Fruit fly (Drosophila melanogaster) whole organism, embryonic: ENCODE measurements around the gene RpL6.

Experiments used
- Bteb2 ChIP-seq: fragments of 200-800 bp; sonication (Bioruptor generic); optimal IDR thresholded peaks from 2 replicates; lab custom pipeline; 2016; ENCODE audit warnings: missing biosample characterization, missing genetic modification characterization
- C15 ChIP-seq: fragments of 200-800 bp; sonication (Bioruptor generic); IDR thresholded peaks from 3 replicates; pipeline ENCODE4 v1.3.6; 2022; ENCODE audit warnings: missing biosample characterization, missing genetic modification characterization
- CG10209 ChIP-seq: fragments of 200-800 bp; sonication (Bioruptor generic); optimal IDR thresholded peaks from 3 replicates; lab custom pipeline; 2017; ENCODE audit warnings: missing biosample characterization, mild to moderate bottlenecking, missing genetic modification characterization, missing genetic modification reagents
- CG10267 ChIP-seq: fragments of 200-800 bp; sonication (Bioruptor generic); optimal IDR thresholded peaks from 2 replicates; lab custom pipeline; 2018; ENCODE audit warnings: missing biosample characterization, mild to moderate bottlenecking, missing genetic modification characterization, moderate library complexity
- CG12744 ChIP-seq: fragments of 200-800 bp; sonication (Bioruptor generic); optimal IDR thresholded peaks from 2 replicates; lab custom pipeline; 2016; ENCODE audit warnings: missing biosample characterization, missing genetic modification characterization
- CG13424 ChIP-seq: fragments of 200-800 bp; sonication (Bioruptor generic); optimal IDR thresholded peaks from 2 replicates; lab custom pipeline; 2019; ENCODE audit warnings: missing biosample characterization, mild to moderate bottlenecking, missing genetic modification characterization, moderate library complexity
- CG16863 ChIP-seq: fragments of 200-800 bp; sonication (Bioruptor generic); optimal IDR thresholded peaks from 3 replicates; lab custom pipeline; 2016; ENCODE audit warnings: missing biosample characterization, missing genetic modification characterization
- CG17361 ChIP-seq: fragments of 200-800 bp; sonication (Bioruptor generic); IDR thresholded peaks from 3 replicates; pipeline ENCODE4 v1.3.6; 2022; ENCODE audit warnings: missing biosample characterization, missing genetic modification characterization
- CG17612 ChIP-seq: fragments of 200-800 bp; sonication (Bioruptor generic); IDR thresholded peaks from 2 replicates; pipeline ENCODE4 v1.3.6; 2022; ENCODE audit warnings: missing biosample characterization, missing genetic modification characterization
- CG18599 ChIP-seq: fragments of 200-800 bp; sonication (Bioruptor generic); optimal IDR thresholded peaks from 3 replicates; lab custom pipeline; 2017; ENCODE audit warnings: missing biosample characterization, missing genetic modification characterization, mild to moderate bottlenecking, moderate library complexity, missing genetic modification reagents
- CG2199 ChIP-seq: fragments of 200-800 bp; sonication (Bioruptor generic); IDR thresholded peaks from 3 replicates; pipeline ENCODE4 v1.3.6; 2022; ENCODE audit warnings: missing biosample characterization, missing genetic modification characterization
- CG31224 ChIP-seq: fragments of 200-800 bp; sonication (Bioruptor generic); IDR thresholded peaks from 2 replicates; pipeline ENCODE4 v1.3.6; 2022; ENCODE audit warnings: missing biosample characterization, missing genetic modification characterization
- CG31441 ChIP-seq: fragments of 200-800 bp; sonication (Bioruptor generic); IDR thresholded peaks from 2 replicates; pipeline ENCODE4 v1.3.6; 2022; ENCODE audit warnings: missing biosample characterization, missing genetic modification characterization
- CG32767 ChIP-seq: fragments of 200-800 bp; sonication (Bioruptor generic); IDR thresholded peaks from 2 replicates; pipeline ENCODE4 v1.3.6; 2022; ENCODE audit warnings: missing biosample characterization, missing genetic modification characterization
- CG32772 ChIP-seq: fragments of 200-800 bp; sonication (Bioruptor generic); IDR thresholded peaks from 2 replicates; pipeline ENCODE4 v1.3.6; 2022; ENCODE audit warnings: missing biosample characterization, missing genetic modification characterization
- CG43689 ChIP-seq: fragments of 200-800 bp; sonication (Bioruptor generic); IDR thresholded peaks from 2 replicates; pipeline ENCODE4 v1.3.6; 2022; ENCODE audit warnings: missing biosample characterization, missing genetic modification characterization
- CG4820 ChIP-seq: fragments of 200-800 bp; sonication (Bioruptor generic); optimal IDR thresholded peaks from 3 replicates; lab custom pipeline; 2016; ENCODE audit warnings: missing biosample characterization, missing genetic modification characterization
- CG5245 ChIP-seq: fragments of 200-800 bp; sonication (Bioruptor generic); optimal IDR thresholded peaks from 3 replicates; lab custom pipeline; 2016; ENCODE audit warnings: missing biosample characterization, missing genetic modification characterization
- CG6683 ChIP-seq: fragments of 200-800 bp; sonication (Bioruptor generic); optimal IDR thresholded peaks from 2 replicates; lab custom pipeline; 2017; ENCODE audit warnings: missing biosample characterization, mild to moderate bottlenecking, missing genetic modification characterization, missing genetic modification reagents
- CG6765 ChIP-seq: fragments of 200-800 bp; sonication (Bioruptor generic); optimal IDR thresholded peaks from 3 replicates; lab custom pipeline; 2017; ENCODE audit warnings: missing biosample characterization, mild to moderate bottlenecking, missing genetic modification characterization
- CG7839 ChIP-seq: fragments of 200-800 bp; sonication (Bioruptor generic); optimal IDR thresholded peaks from 3 replicates; lab custom pipeline; 2018; ENCODE audit warnings: missing biosample characterization, mild to moderate bottlenecking, missing genetic modification characterization, moderate library complexity
- CG7928 ChIP-seq: fragments of 200-800 bp; sonication (Bioruptor generic); optimal IDR thresholded peaks from 2 replicates; lab custom pipeline; 2017; ENCODE audit warnings: missing biosample characterization, mild to moderate bottlenecking, missing genetic modification characterization
- CG7987 ChIP-seq: fragments of 200-800 bp; sonication (Bioruptor generic); optimal IDR thresholded peaks from 2 replicates; lab custom pipeline; 2018; ENCODE audit warnings: missing biosample characterization, mild to moderate bottlenecking, missing genetic modification characterization, moderate library complexity
- CG9609 ChIP-seq: fragments of 200-800 bp; sonication (Bioruptor generic); optimal IDR thresholded peaks from 3 replicates; lab custom pipeline; 2016; ENCODE audit warnings: missing biosample characterization, missing genetic modification characterization
- CG9876 ChIP-seq: fragments of 200-800 bp; sonication (Bioruptor generic); optimal IDR thresholded peaks from 2 replicates; lab custom pipeline; 2016; ENCODE audit warnings: missing biosample characterization, missing genetic modification characterization
- Fer3 ChIP-seq: fragments of 200-800 bp; sonication (Bioruptor generic); optimal IDR thresholded peaks from 2 replicates; lab custom pipeline; 2018; ENCODE audit warnings: missing biosample characterization, mild to moderate bottlenecking, missing genetic modification characterization, moderate library complexity
- Hsf ChIP-seq: fragments of 200-800 bp; sonication (Bioruptor generic); optimal IDR thresholded peaks from 3 replicates; lab custom pipeline; 2016; ENCODE audit warnings: missing biosample characterization, missing genetic modification characterization
- Mrtf ChIP-seq: fragments of 200-800 bp; sonication (Bioruptor generic); IDR thresholded peaks from 3 replicates; pipeline ENCODE4 v1.3.6; 2022; ENCODE audit warnings: missing biosample characterization, missing genetic modification characterization
- Sox102F ChIP-seq: fragments of 200-800 bp; sonication (Bioruptor generic); optimal IDR thresholded peaks from 2 replicates; lab custom pipeline; 2018; ENCODE audit warnings: missing biosample characterization, mild to moderate bottlenecking, missing genetic modification characterization, moderate library complexity
- Usf ChIP-seq: fragments of 200-800 bp; sonication (Bioruptor generic); optimal IDR thresholded peaks from 2 replicates; lab custom pipeline; 2017; ENCODE audit warnings: missing genotype, missing biosample characterization, missing genetic modification characterization
- Xbp1 ChIP-seq: fragments of 200-800 bp; sonication (Bioruptor generic); optimal IDR thresholded peaks from 3 replicates; lab custom pipeline; 2016; ENCODE audit warnings: missing biosample characterization, mild to moderate bottlenecking, missing genetic modification characterization
- ato ChIP-seq: fragments of 200-800 bp; sonication (Bioruptor generic); IDR thresholded peaks from 2 replicates; pipeline ENCODE4 v1.3.6; 2022; ENCODE audit warnings: missing biosample characterization, missing genetic modification characterization; ENCODE audit not compliant: partially characterized antibody
- bab2 ChIP-seq: fragments of 200-800 bp; sonication (Bioruptor generic); optimal IDR thresholded peaks from 2 replicates; lab custom pipeline; 2016; ENCODE audit warnings: missing biosample characterization, missing genetic modification characterization
- bsh ChIP-seq, 2 experiments: fragments of 200-800 bp; sonication (Bioruptor generic); optimal IDR thresholded peaks; 2 replicates each; lab custom pipeline; 2017 to 2018; ENCODE audit warnings: mild to moderate bottlenecking in 2 of 2, missing biosample characterization in 2 of 2, missing genetic modification characterization in 2 of 2, moderate library complexity in 1 of 2
- cad ChIP-seq: fragments of >200 bp; optimal IDR thresholded peaks from 2 replicates; lab custom pipeline; 2017; ENCODE audit warnings: missing biosample characterization, missing genetic modification characterization
- chinmo ChIP-seq: fragments of 200-800 bp; sonication (Bioruptor generic); IDR thresholded peaks from 4 replicates; pipeline ENCODE4 v1.3.6; 2022; ENCODE audit warnings: missing biosample characterization, missing genetic modification characterization; ENCODE audit not compliant: partially characterized antibody
- dmrt11E ChIP-seq: fragments of 200-800 bp; sonication (Bioruptor generic); optimal IDR thresholded peaks from 3 replicates; lab custom pipeline; 2018; ENCODE audit warnings: missing biosample characterization, mild to moderate bottlenecking, missing genetic modification characterization, moderate library complexity
- ewg ChIP-seq: fragments of 200-800 bp; sonication (Bioruptor generic); optimal IDR thresholded peaks from 3 replicates; lab custom pipeline; 2017; ENCODE audit warnings: mild to moderate bottlenecking, missing biosample characterization, missing genetic modification reagents, missing genetic modification characterization
- fu2 ChIP-seq: fragments of 200-800 bp; sonication (Bioruptor generic); optimal IDR thresholded peaks from 2 replicates; lab custom pipeline; 2016; ENCODE audit warnings: missing biosample characterization, missing genetic modification characterization
- lbe ChIP-seq: fragments of 200-800 bp; sonication (Bioruptor generic); optimal IDR thresholded peaks from 2 replicates; lab custom pipeline; 2016; ENCODE audit warnings: missing biosample characterization, mild to moderate bottlenecking, missing genetic modification characterization
- lilli ChIP-seq: fragments of 200-800 bp; sonication (Bioruptor generic); optimal IDR thresholded peaks from 3 replicates; lab custom pipeline; 2016; ENCODE audit warnings: missing biosample characterization, missing genetic modification characterization
- maf-S ChIP-seq: fragments of 200-800 bp; sonication (Bioruptor generic); optimal IDR thresholded peaks from 2 replicates; lab custom pipeline; 2016; ENCODE audit warnings: missing biosample characterization, missing genetic modification characterization
- nom ChIP-seq: fragments of 200-800 bp; sonication (Bioruptor generic); optimal IDR thresholded peaks from 2 replicates; lab custom pipeline; 2017; ENCODE audit warnings: missing biosample characterization, missing genetic modification characterization, mild to moderate bottlenecking, moderate library complexity, missing genetic modification reagents
- otp ChIP-seq: fragments of 200-800 bp; sonication (Bioruptor generic); IDR thresholded peaks from 3 replicates; pipeline ENCODE4, ENCODE4 v1.3.6; 2022; ENCODE audit warnings: missing biosample characterization, missing genetic modification characterization
- pan ChIP-seq, 4 experiments: fragments of >200 bp in 3 of 4; fragments of 200-800 bp in 1 of 4; sonication (Bioruptor generic) in 1 of 4; optimal IDR thresholded peaks in 3 of 4; IDR thresholded peaks in 1 of 4; 2 replicates each; pipeline versions ENCODE4 v1.3.6 to Lab custom; 2017 to 2022; ENCODE audit warnings: missing biosample characterization in 2 of 4, missing genetic modification characterization in 2 of 4, mixed read lengths in 1 of 4
- pho ChIP-seq: fragments of 200-800 bp; sonication (Bioruptor generic); optimal IDR thresholded peaks from 2 replicates; lab custom pipeline; 2016; ENCODE audit warnings: missing biosample characterization, missing genetic modification characterization
- sc ChIP-seq, 3 experiments: fragments of >200 bp in 2 of 3; fragments of 200-800 bp in 1 of 3; sonication (Bioruptor generic) in 1 of 3; optimal IDR thresholded peaks; 2 replicates in 2 of 3; 3 replicates in 1 of 3; lab custom pipeline; 2017; ENCODE audit warnings: mild to moderate bottlenecking in 1 of 3, missing biosample characterization in 1 of 3, missing genetic modification characterization in 1 of 3, missing genetic modification reagents in 1 of 3
- sisA ChIP-seq: fragments of 200-800 bp; sonication (Bioruptor generic); IDR thresholded peaks from 2 replicates; pipeline ENCODE4 v1.3.6; 2022; ENCODE audit warnings: missing biosample characterization, missing genetic modification characterization
- tll ChIP-seq, 2 experiments: fragments of 200-800 bp in 1 of 2; fragments of >200 bp in 1 of 2; sonication (Bioruptor generic) in 1 of 2; optimal IDR thresholded peaks; 2 replicates each; lab custom pipeline; 2017 to 2019; ENCODE audit warnings: missing biosample characterization in 2 of 2, missing genetic modification characterization in 2 of 2, mild to moderate bottlenecking in 1 of 2, moderate library complexity in 1 of 2

RpL6 gene

dm6 chr3R:31566738-31567137 lies 29.3 kb downstream of the RpL6 start (continued):
- TF ChIP-seq fu2 (GFP tag; lab: Kevin White, UChicago) (no peak), CG31441 (peak; percentile 45; the same call in 1 of the 2 replicates), maf-S (GFP tag; lab: Kevin White, UChicago) (no peak), Mrtf (GFP tag; lab: Robert Waterston, UW) (peak; percentile 56; the same call in 1 of the 3 replicates), CG9609 (peak; percentile 24), CG18599 (GFP tag; lab: Kevin White, UChicago) (no peak), lilli (no peak), CG6683 (GFP tag; lab: Kevin White, UChicago) (no peak), CG6765 (no peak), CG4820 (GFP tag; lab: Kevin White, UChicago) (peak; percentile 15), CG7928 (GFP tag; lab: Kevin White, UChicago) (no peak), CG10209 (GFP tag; lab: Kevin White, UChicago) (peak; percentile 8), cad (GFP tag; lab: Kevin White, UChicago) (no peak), tll (GFP tag; optimal IDR thresholded peaks at IDR 0.05; lab: Kevin White, UChicago) (no peak), otp (GFP tag; lab: Robert Waterston, UW) (peak; percentile 78; the same call in 2 of the 3 replicates), bab2 (GFP tag; lab: Kevin White, UChicago) (peak; percentile 52), sisA (peak; percentile 75), Usf (GFP tag; lab: Kevin White, UChicago) (no peak), dmrt11E (tag; lab: Kevin White, UChicago) (peak; percentile 67), Bteb2 (GFP tag; lab: Kevin White, UChicago) (no peak), sc (optimal IDR thresholded peaks at IDR 0.05; lab: Kevin White, UChicago) (no peak), sc (GFP tag; optimal IDR thresholded peaks at IDR 0.05; lab: Kevin White, UChicago) (no peak), CG10267 (tag; lab: Kevin White, UChicago) (peak; percentile 44), lbe (GFP tag; lab: Kevin White, UChicago) (no peak), CG31224 (GFP tag; lab: Robert Waterston, UW) (no peak), ato (GFP tag; lab: Robert Waterston, UW) (no peak), CG9876 (GFP tag; lab: Kevin White, UChicago) (no peak), CG43689 (GFP tag; lab: Robert Waterston, UW) (no peak), CG2199 (GFP tag; lab: Robert Waterston, UW) (no peak), pan (optimal IDR thresholded peaks at IDR 0.05; lab: Kevin White, UChicago) (no peak), pan (GFP tag; optimal IDR thresholded peaks at IDR 0.05 in 1 of 2, IDR thresholded peaks at IDR 0.05 in 1 of 2) (peak in 1 of 2 experiments; percentile 32), Sox102F (peak; percentile 52), CG5245 (GFP tag; lab: Kevin White, UChicago) (no peak), CG12744 (GFP tag; lab: Kevin White, UChicago) (no peak), nom (GFP tag; lab: Kevin White, UChicago) (peak; percentile 30), Xbp1 (peak; percentile 27), CG17612 (no peak), CG7987 (GFP tag; lab: Kevin White, UChicago) (no peak), Fer3 (tag; lab: Kevin White, UChicago) (no peak), CG16863 (peak; percentile 42), chinmo (0 out of 4 replicates have a peak, but pooled peaks have one; percentile 15), C15 (GFP tag; lab: Robert Waterston, UW) (no peak), CG32772 (peak; percentile 47; the same call in 1 of the 2 replicates), bsh (GFP tag; optimal IDR thresholded peaks at IDR 0.05; lab: Kevin White, UChicago) (peak; percentile 59 to 74), CG17361 (peak; percentile 53; the same call in 2 of the 3 replicates), CG13424 (tag; lab: Kevin White, UChicago) (peak; percentile 58), ewg (GFP tag; lab: Kevin White, UChicago) (peak; percentile 35), CG32767 (peak; percentile 51; the same call in 1 of the 2 replicates), Hsf (GFP tag; lab: Kevin White, UChicago) (peak; percentile 16), CG7839 (peak; percentile 72), pho (GFP tag; lab: Kevin White, UChicago) (no peak)
